Worm (Caenorhabditis elegans): ENCODE results near the gene F11A5.5.

- TF ChIP-seq ces-1 (GFP tag; optimal IDR thresholded peaks at IDR 0.05) (no peak), lin-13 (GFP tag; optimal IDR thresholded peaks at IDR 0.05) (no peak), nhr-20 (tag; optimal IDR thresholded peaks at IDR 0.05) (no peak), dpl-1 (GFP tag; optimal IDR thresholded peaks at IDR 0.05) (no peak), ceh-88 (GFP tag; IDR thresholded peaks at IDR 0.05) (no peak), C16A3.4 (tag; optimal IDR thresholded peaks at IDR 0.05) (no peak), pag-3 (tag; optimal IDR thresholded peaks at IDR 0.05; ENCODE audit: borderline replicate concordance, insufficient read depth) (no peak), aly-2 (tag; optimal IDR thresholded peaks at IDR 0.05) (no peak), ama-1 (optimal IDR thresholded peaks at IDR 0.05) (no peak), nhr-85 (tag) (no peak), ceh-82 (tag; optimal IDR thresholded peaks at IDR 0.05) (no peak), isw-1 (GFP tag; IDR thresholded peaks at IDR 0.05) (no peak)
Measured at ce11 chrV:16201730-16202129, 3.6 kb downstream of the F11A5.5 start, which contains the start of gene F11A5.17.

Measured in whole organism, L1 larva.